Worm (Caenorhabditis elegans): ENCODE results near the gene C24H10.3.

DNA sequence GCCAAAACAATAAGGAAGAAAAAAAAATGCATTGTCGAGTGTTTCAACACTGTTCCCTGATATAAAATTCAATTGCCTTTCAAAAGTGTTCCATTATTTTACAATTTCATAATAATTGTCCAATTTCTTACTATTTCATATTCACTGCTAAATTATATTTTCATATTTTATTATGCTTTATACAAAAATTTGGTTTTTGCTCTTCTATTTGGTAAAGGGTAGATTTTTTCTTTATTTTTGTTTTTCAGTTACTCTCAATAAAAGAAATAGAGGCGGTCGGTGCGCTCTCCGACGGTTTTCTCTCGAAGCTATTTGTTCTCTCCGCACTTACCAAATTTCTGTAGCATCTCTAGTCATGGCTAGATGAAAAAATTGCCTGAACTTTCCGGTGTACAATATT is 43.3 kb upstream of the C24H10.3 start, which contains the start of gene sek-3:
- TF ChIP-seq ztf-23 (GFP tag; IDR thresholded peaks at IDR 0.05): no peak
- TF ChIP-seq flt-1 (GFP tag; IDR thresholded peaks at IDR 0.05): no peak
- no peak for TF ChIP-seq ref-1 (GFP tag; conservative IDR thresholded peaks at IDR 0.05)
- no peak for TF ChIP-seq tab-1 (GFP tag; IDR thresholded peaks at IDR 0.05)
- TF ChIP-seq T22C8.4 (GFP tag; IDR thresholded peaks at IDR 0.05): no peak
- TF ChIP-seq cog-1 (tag; optimal IDR thresholded peaks at IDR 0.05): no peak
- TF ChIP-seq med-1 (GFP tag; optimal IDR thresholded peaks at IDR 0.05; ENCODE audit: insufficient read depth): no peak
- no peak for TF ChIP-seq ztf-29 (GFP tag; IDR thresholded peaks at IDR 0.05)

All from whole organism, midembryonic.